Worm (Caenorhabditis elegans): Measurements from ENCODE around the gene C35A5.11.

C35A5.11 gene

DNA sequence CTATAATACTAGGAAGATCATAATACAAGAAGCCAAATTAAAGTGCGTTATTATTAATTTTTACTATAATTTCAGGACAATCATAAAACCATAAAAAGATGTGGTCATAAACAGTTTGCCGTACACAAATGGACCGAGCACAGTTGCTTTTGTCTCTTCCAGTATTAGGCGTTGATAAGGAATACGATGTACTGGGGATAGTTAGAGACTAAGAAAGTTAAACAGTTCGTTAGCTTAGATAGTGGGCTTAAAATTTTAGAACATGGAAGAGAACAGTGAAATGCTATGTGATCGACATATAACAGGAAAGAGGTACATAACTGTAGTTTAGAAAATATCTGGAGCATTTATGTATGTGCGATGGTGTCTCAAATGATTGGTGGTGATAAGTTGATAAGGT lies 17.5 kb downstream of the C35A5.11 start:
- TF ChIP-seq fos-1 (tag; optimal IDR thresholded peaks at IDR 0.05): peak; percentile 57
- TF ChIP-seq aly-2 (tag; optimal IDR thresholded peaks at IDR 0.05): no peak
- TF ChIP-seq F13H6.1 (tag; optimal IDR thresholded peaks at IDR 0.05): peak; percentile 7
- TF ChIP-seq unc-62 (GFP tag; optimal IDR thresholded peaks at IDR 0.05): no peak
- TF ChIP-seq crh-2 (tag; optimal IDR thresholded peaks at IDR 0.05): peak; percentile 5
- TF ChIP-seq peb-1 (tag; optimal IDR thresholded peaks at IDR 0.05): no peak
- TF ChIP-seq nhr-23 (tag; optimal IDR thresholded peaks at IDR 0.05): no peak
- no peak for TF ChIP-seq egl-27 (tag; optimal IDR thresholded peaks at IDR 0.05)

DNA sequence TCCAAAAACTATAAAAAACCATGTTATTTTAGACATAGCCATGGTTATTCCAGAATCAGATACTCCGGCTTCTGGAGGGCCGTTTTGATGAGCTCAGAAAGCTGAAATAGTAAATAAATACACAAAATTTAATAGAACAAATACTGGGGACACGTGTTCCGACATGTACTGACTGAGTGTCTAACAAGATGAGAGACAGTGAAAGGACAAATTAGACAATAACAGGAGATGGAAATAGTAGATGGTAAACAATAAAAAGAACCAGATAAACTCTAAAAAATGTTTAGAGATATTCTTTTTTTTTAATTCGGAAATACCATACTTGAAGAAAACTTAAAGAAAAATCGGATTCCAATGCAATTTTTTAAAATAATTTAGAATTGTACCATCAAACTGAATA lies 18.3 kb downstream of the C35A5.11 start, which contains the start of gene Y32F6B.1:
TSS of gene Y32F6B.1 (minus strand) at position 101 of the 400 bp plus-strand sequence.
- no peak for TF ChIP-seq gmeb-1 (tag; optimal IDR thresholded peaks at IDR 0.05)
- no peak for TF ChIP-seq elt-1 (tag; optimal IDR thresholded peaks at IDR 0.05)
- no peak for TF ChIP-seq ama-1 (optimal IDR thresholded peaks at IDR 0.05)
- TF ChIP-seq C34F6.9 (tag; optimal IDR thresholded peaks at IDR 0.05): no peak
- TF ChIP-seq snpc-4 (tag; optimal IDR thresholded peaks at IDR 0.05): no peak
- TF ChIP-seq crh-2 (tag; optimal IDR thresholded peaks at IDR 0.05): no peak
- TF ChIP-seq ztf-1 (GFP tag; conservative IDR thresholded peaks at IDR 0.05): no peak
- no peak for TF ChIP-seq nhr-10 (tag; optimal IDR thresholded peaks at IDR 0.05)
- TF ChIP-seq R02D3.7 (tag; optimal IDR thresholded peaks at IDR 0.05): no peak
- TF ChIP-seq nhr-23 (tag; optimal IDR thresholded peaks at IDR 0.05): no peak
- no peak for TF ChIP-seq nhr-6 (tag; optimal IDR thresholded peaks at IDR 0.05)
- no peak for TF ChIP-seq F13H6.1 (tag; optimal IDR thresholded peaks at IDR 0.05)

DNA sequence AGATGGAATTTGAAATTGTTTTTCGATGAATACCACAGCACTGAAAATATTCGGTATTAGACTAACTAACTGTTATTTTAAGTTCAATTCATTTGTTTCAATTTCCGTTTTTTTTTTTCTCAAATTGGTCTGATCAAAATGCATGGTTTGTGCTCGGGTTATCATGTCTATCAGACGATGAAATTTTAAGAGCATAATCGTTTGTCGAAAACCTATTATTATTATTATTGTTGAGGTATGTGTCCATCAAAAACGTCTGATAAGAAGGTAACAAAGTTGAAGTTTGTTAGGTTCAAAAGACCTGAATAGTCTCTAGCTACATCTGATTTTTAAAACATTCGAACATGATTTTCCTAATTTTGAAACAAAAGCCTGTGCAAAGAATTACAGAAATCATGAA lies 18.9 kb downstream of the C35A5.11 start:
- TF ChIP-seq lin-13 (GFP tag; optimal IDR thresholded peaks at IDR 0.05) (no peak), lsy-2 (tag; optimal IDR thresholded peaks at IDR 0.05) (no peak), fos-1 (tag; optimal IDR thresholded peaks at IDR 0.05) (peak; percentile 59), sma-9 (GFP tag; optimal IDR thresholded peaks at IDR 0.05) (peak; percentile 34), sma-9 (tag; optimal IDR thresholded peaks at IDR 0.05) (no peak)

ce11 chrV:10478097-10478828 lies 24.6 kb downstream of the C35A5.11 start, which contains the start of the genes crp-1 and Y32F6B.9:
Gene crp-1, plus strand, starts transcription at chrV:10478564.
Gene Y32F6B.9, plus strand, starts transcription at chrV:10478699.
- TF ChIP-seq unc-62 (GFP tag; optimal IDR thresholded peaks at IDR 0.05): no peak
- TF ChIP-seq Y55F3AM.14 (GFP tag; optimal IDR thresholded peaks at IDR 0.05): peak; percentile 32
- no peak for TF ChIP-seq crh-2 (tag; optimal IDR thresholded peaks at IDR 0.05)
- peak; percentile 58 for TF ChIP-seq fos-1 (tag; optimal IDR thresholded peaks at IDR 0.05)
- no peak for TF ChIP-seq nhr-6 (tag; optimal IDR thresholded peaks at IDR 0.05)
- TF ChIP-seq sma-9 (GFP tag; optimal IDR thresholded peaks at IDR 0.05): no peak
- TF ChIP-seq sma-9 (tag; optimal IDR thresholded peaks at IDR 0.05): no peak
- TF ChIP-seq egl-27 (tag; optimal IDR thresholded peaks at IDR 0.05): no peak
- no peak for TF ChIP-seq lsy-2 (tag; optimal IDR thresholded peaks at IDR 0.05)
- no peak for TF ChIP-seq elt-1 (tag; optimal IDR thresholded peaks at IDR 0.05)

ce11 chrV:10476864-10477443 lies 26.0 kb downstream of the C35A5.11 start:
- TF ChIP-seq F13H6.1 (tag; optimal IDR thresholded peaks at IDR 0.05): no peak
- peak; percentile 87 for TF ChIP-seq ama-1 (optimal IDR thresholded peaks at IDR 0.05)
- TF ChIP-seq ztf-4 (tag; optimal IDR thresholded peaks at IDR 0.05): no peak
- TF ChIP-seq mab-5 (tag; optimal IDR thresholded peaks at IDR 0.05): no peak
- peak; percentile 12 for TF ChIP-seq nhr-25 (tag; optimal IDR thresholded peaks at IDR 0.05)
- TF ChIP-seq C34F6.9 (tag; optimal IDR thresholded peaks at IDR 0.05): peak; percentile 23
- TF ChIP-seq Y55F3AM.14 (GFP tag; optimal IDR thresholded peaks at IDR 0.05): peak; percentile 50
- TF ChIP-seq egl-27 (tag; optimal IDR thresholded peaks at IDR 0.05): no peak
- peak in 1 of 2 experiments; percentile 4 for TF ChIP-seq lsy-2 (tag; optimal IDR thresholded peaks at IDR 0.05)
- peak; percentile 65 for TF ChIP-seq nhr-129 (tag; optimal IDR thresholded peaks at IDR 0.05)

- TF ChIP-seq lin-39 (tag; optimal IDR thresholded peaks at IDR 0.05) (no peak), alr-1 (tag; optimal IDR thresholded peaks at IDR 0.05) (no peak), gmeb-1 (tag; optimal IDR thresholded peaks at IDR 0.05) (no peak), ztf-1 (GFP tag; conservative IDR thresholded peaks at IDR 0.05) (no peak), peb-1 (tag; optimal IDR thresholded peaks at IDR 0.05) (no peak), lsy-2 (tag; optimal IDR thresholded peaks at IDR 0.05) (no peak), ceh-82 (tag; optimal IDR thresholded peaks at IDR 0.05) (no peak), nhr-237 (tag; optimal IDR thresholded peaks at IDR 0.05) (no peak), snpc-4 (tag; optimal IDR thresholded peaks at IDR 0.05) (no peak), mbf-1 (tag; optimal IDR thresholded peaks at IDR 0.05) (no peak)
These were observed 27.5 kb downstream of the C35A5.11 start for ce11 chrV:10475421-10475820.

Measured in whole organism, L2 larva.